Worm (Caenorhabditis elegans) whole organism, L2 larva: Measurements from ENCODE around the gene Y62H9A.16.

ENCODE experiments used
- F13H6.1 ChIP-seq: sonication (generic microtip); optimal IDR thresholded peaks from 2 replicates; lab custom pipeline; 2016; ENCODE audit warnings: missing genetic modification characterization, missing compliant biosample characterization
- Y55F3AM.14 ChIP-seq: fragments of 200-800 bp; sonication (Bioruptor generic); optimal IDR thresholded peaks from 2 replicates; lab custom pipeline; 2018; ENCODE audit warnings: mild to moderate bottlenecking, missing genetic modification characterization, missing compliant biosample characterization
- aly-2 ChIP-seq: fragments of 150-350 bp; optimal IDR thresholded peaks from 2 replicates; lab custom pipeline; 2014; ENCODE audit warnings: missing biosample characterization, missing genetic modification characterization
- ama-1 ChIP-seq: fragments of 150-350 bp; optimal IDR thresholded peaks from 2 replicates; lab custom pipeline; 2018; ENCODE audit warnings: inconsistent platforms
- ceh-82 ChIP-seq: fragments of 150-350 bp; optimal IDR thresholded peaks from 2 replicates; lab custom pipeline; 2014; ENCODE audit warnings: missing biosample characterization, missing genetic modification characterization
- elt-3 ChIP-seq: sonication (generic microtip); optimal IDR thresholded peaks from 2 replicates; lab custom pipeline; 2017; ENCODE audit warnings: missing biosample characterization, missing genetic modification characterization
- fos-1 ChIP-seq: fragments of 150-350 bp; optimal IDR thresholded peaks from 2 replicates; lab custom pipeline; 2014; ENCODE audit warnings: missing biosample characterization, missing genetic modification characterization
- lsy-2 ChIP-seq, 2 experiments: fragments of 150-350 bp in 1 of 2; sonication (generic microtip) in 1 of 2; optimal IDR thresholded peaks; 2 replicates each; lab custom pipeline; 2014 to 2017; ENCODE audit warnings: missing biosample characterization in 2 of 2, missing genetic modification characterization in 2 of 2
- nhr-77 ChIP-seq: fragments of 150-350 bp; optimal IDR thresholded peaks from 2 replicates; lab custom pipeline; 2014; ENCODE audit warnings: missing biosample characterization, missing genetic modification characterization
- sem-4 ChIP-seq: fragments of 150-350 bp; optimal IDR thresholded peaks from 2 replicates; lab custom pipeline; 2014; ENCODE audit warnings: missing biosample characterization, missing genetic modification reagents, missing genetic modification characterization
- snpc-4 ChIP-seq: fragments of 150-350 bp; optimal IDR thresholded peaks from 2 replicates; lab custom pipeline; 2014; ENCODE audit warnings: missing biosample characterization, missing genetic modification characterization
- unc-55 ChIP-seq: fragments of 150-350 bp; sonication (generic microtip); optimal IDR thresholded peaks from 3 replicates; lab custom pipeline; 2014; ENCODE audit warnings: missing biosample characterization, missing genetic modification reagents, missing genetic modification characterization
- ztf-11 ChIP-seq: sonication (generic microtip); optimal IDR thresholded peaks from 2 replicates; lab custom pipeline; 2017; ENCODE audit warnings: missing biosample characterization, missing genetic modification characterization

DNA sequence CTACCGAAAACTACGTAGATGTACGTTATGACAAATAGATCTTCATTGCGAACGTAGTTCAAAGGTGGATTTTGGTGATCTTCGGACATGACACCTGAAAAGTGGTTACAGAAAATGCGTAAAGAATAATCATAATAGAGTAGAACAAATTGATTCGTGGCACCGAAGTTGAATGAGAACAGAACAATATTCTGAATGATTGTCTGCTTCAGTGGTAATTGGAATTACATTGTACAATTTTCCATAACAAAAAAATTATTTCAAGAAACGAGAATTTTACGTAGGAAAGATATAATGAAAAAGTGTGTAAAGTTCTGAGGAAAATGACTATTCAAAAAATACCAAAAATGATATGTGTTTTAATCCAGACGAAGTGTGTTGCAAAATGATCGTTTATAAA lies 15.4 kb upstream of the Y62H9A.16 start, which contains the start of gene Y62H9A.10:
- TF ChIP-seq snpc-4: no peak
- no peak for TF ChIP-seq lsy-2 (tag; optimal IDR thresholded peaks at IDR 0.05; lab: Kevin White, UChicago)
- TF ChIP-seq sem-4 (tag; lab: Kevin White, UChicago): no peak
- TF ChIP-seq unc-55 (GFP tag; lab: Kevin White, UChicago): no peak
- no peak for TF ChIP-seq Y55F3AM.14 (GFP tag; lab: Kevin White, UChicago)
- no peak for TF ChIP-seq F13H6.1 (tag; lab: Kevin White, UChicago)
- TF ChIP-seq ceh-82: no peak
- TF ChIP-seq elt-3 (tag; lab: Kevin White, UChicago): no peak
- no peak for TF ChIP-seq ztf-11 (tag; lab: Kevin White, UChicago)
- TF ChIP-seq ama-1 (lab: Kevin White, UChicago): no peak
- TF ChIP-seq nhr-77 (tag; lab: Kevin White, UChicago): no peak
- no peak for TF ChIP-seq aly-2 (tag; lab: Kevin White, UChicago)
- no peak for TF ChIP-seq fos-1
